Fruit fly (Drosophila melanogaster): ENCODE data around the gene Cchl.

DNA sequence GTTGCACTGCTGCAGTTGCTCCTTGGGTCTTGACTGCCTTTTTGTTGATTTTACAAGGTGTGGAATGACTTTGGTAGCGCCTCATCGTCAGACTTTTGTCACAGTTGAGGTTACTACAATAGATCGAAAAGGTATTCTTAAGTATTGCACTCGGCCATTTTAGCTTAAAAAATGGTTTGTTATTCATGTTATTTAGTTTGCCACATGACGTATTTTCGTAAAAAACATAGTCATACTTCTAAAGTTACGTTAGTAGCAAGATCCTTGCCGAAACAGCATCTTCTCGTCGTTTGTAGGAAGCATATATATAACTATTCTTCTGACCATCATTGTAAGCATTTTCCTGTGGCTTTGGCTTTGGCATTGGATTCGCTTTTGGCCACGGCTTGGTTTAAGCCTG is 47.9 kb downstream of the Cchl start:
- TF ChIP-seq CG5204 (GFP tag; optimal IDR thresholded peaks at IDR 0.05) (no peak), kay (GFP tag; ENCODE audit: borderline replicate concordance) (no peak), CG7045 (GFP tag; optimal IDR thresholded peaks at IDR 0.05) (no peak), toe (GFP tag; optimal IDR thresholded peaks at IDR 0.05) (no peak), CG7101 (tag; optimal IDR thresholded peaks at IDR 0.05) (no peak), pad (GFP tag; optimal IDR thresholded peaks at IDR 0.05) (no peak), cnc (optimal IDR thresholded peaks at IDR 0.05) (no peak), cic (GFP tag; optimal IDR thresholded peaks at IDR 0.05) (no peak), CG14711 (tag; optimal IDR thresholded peaks at IDR 0.05) (no peak), Mnt (GFP tag; optimal IDR thresholded peaks at IDR 0.05) (no peak), Clk (GFP tag; optimal IDR thresholded peaks at IDR 0.05) (no peak), Hr96 (GFP tag; optimal IDR thresholded peaks at IDR 0.05) (no peak), bab1 (GFP tag; optimal IDR thresholded peaks at IDR 0.05) (no peak)

Data from whole organism, adult.